Worm (Caenorhabditis elegans): ENCODE data around the gene F35E8.10.

- no peak for TF ChIP-seq unc-62 (GFP tag; optimal IDR thresholded peaks at IDR 0.05 in 1 of 2)
- TF ChIP-seq unc-62 (tag; optimal IDR thresholded peaks at IDR 0.05) = no peak
- TF ChIP-seq nhr-77 (tag; optimal IDR thresholded peaks at IDR 0.05) = peak; percentile 32
- TF ChIP-seq Y105C5A.15 (GFP tag; IDR thresholded peaks at IDR 0.05) = no peak
- TF ChIP-seq ceh-82 (tag; optimal IDR thresholded peaks at IDR 0.05) = no peak
- no peak for TF ChIP-seq lin-13 (GFP tag; optimal IDR thresholded peaks at IDR 0.05)
- TF ChIP-seq aha-1 (tag) = no peak
- no peak for TF ChIP-seq zfp-3 (GFP tag; conservative IDR thresholded peaks at IDR 0.05)
- TF ChIP-seq egl-27 (tag; optimal IDR thresholded peaks at IDR 0.05) = no peak
- TF ChIP-seq jun-1 (tag; optimal IDR thresholded peaks at IDR 0.05) = no peak
- TF ChIP-seq tag-97 (GFP tag; IDR thresholded peaks at IDR 0.05) = no peak
- no peak for TF ChIP-seq nhr-76 (tag; optimal IDR thresholded peaks at IDR 0.05)
- TF ChIP-seq lin-15B (tag; optimal IDR thresholded peaks at IDR 0.05) = no peak
- TF ChIP-seq ctbp-1 (GFP tag; IDR thresholded peaks at IDR 0.05) = no peak
- no peak for TF ChIP-seq hif-1 (tag; optimal IDR thresholded peaks at IDR 0.05)
Measured at ce11 chrV:15887708-15888295, 32.4 kb downstream of the F35E8.10 start.

Data from whole organism, L4 larva.